Worm (Caenorhabditis elegans) whole organism, late embryonic: Measurements from ENCODE around the gene F26D2.14.

Source experiments
- ama-1 ChIP-seq: fragments of 150-350 bp; optimal IDR thresholded peaks from 2 replicates; lab custom pipeline; 2014
- ceh-19 ChIP-seq: fragments of 200-800 bp; sonication (Bioruptor generic); optimal IDR thresholded peaks from 2 replicates; lab custom pipeline; 2018; ENCODE audit warnings: mild to moderate bottlenecking, missing genetic modification characterization, missing compliant biosample characterization
- ceh-30 ChIP-seq: fragments of 150-350 bp; optimal IDR thresholded peaks from 2 replicates; lab custom pipeline; 2014; ENCODE audit warnings: missing biosample characterization, missing genetic modification characterization
- ceh-48 ChIP-seq: sonication (generic microtip); optimal IDR thresholded peaks from 2 replicates; lab custom pipeline; 2016; ENCODE audit warnings: missing genetic modification characterization, inconsistent platforms, missing compliant biosample characterization
- dve-1 ChIP-seq: sonication (generic microtip); optimal IDR thresholded peaks from 2 replicates; lab custom pipeline; 2017; ENCODE audit warnings: antibody characterized with exemption, mild to moderate bottlenecking, missing genetic modification characterization, missing compliant biosample characterization
- fkh-10 ChIP-seq: fragments of 150-350 bp; optimal IDR thresholded peaks from 2 replicates; lab custom pipeline; 2014; ENCODE audit warnings: missing biosample characterization, missing genetic modification reagents, missing genetic modification characterization
- hlh-15 ChIP-seq: sonication (generic microtip); optimal IDR thresholded peaks from 2 replicates; lab custom pipeline; 2016; ENCODE audit warnings: missing genetic modification characterization, missing compliant biosample characterization
- hlh-30 ChIP-seq: sonication (generic microtip); optimal IDR thresholded peaks from 2 replicates; lab custom pipeline; 2017; ENCODE audit warnings: antibody characterized with exemption, missing genetic modification characterization, missing compliant biosample characterization; ENCODE audit not compliant: insufficient read depth
- mec-3 ChIP-seq: sonication (generic microtip); optimal IDR thresholded peaks from 2 replicates; lab custom pipeline; 2016; ENCODE audit warnings: borderline replicate concordance, missing genetic modification characterization, missing compliant biosample characterization
- nhr-11 ChIP-seq: fragments of 150-350 bp; optimal IDR thresholded peaks from 2 replicates; lab custom pipeline; 2014; ENCODE audit warnings: missing biosample characterization, missing genetic modification characterization
- pros-1 ChIP-seq: fragments of 150-350 bp; optimal IDR thresholded peaks from 2 replicates; lab custom pipeline; 2014; ENCODE audit warnings: missing biosample characterization, missing genetic modification reagents, missing genetic modification characterization
- sox-4 ChIP-seq: sonication (generic microtip); optimal IDR thresholded peaks from 2 replicates; lab custom pipeline; 2017; ENCODE audit warnings: mild to moderate bottlenecking, missing genetic modification characterization, inconsistent platforms, missing compliant biosample characterization
- tbx-2 ChIP-seq: sonication (generic microtip); optimal IDR thresholded peaks from 2 replicates; lab custom pipeline; 2016; ENCODE audit warnings: missing genetic modification characterization, missing compliant biosample characterization
- ttx-3 ChIP-seq: sonication (generic microtip); optimal IDR thresholded peaks from 2 replicates; lab custom pipeline; 2016; ENCODE audit warnings: missing genetic modification reagents, missing genetic modification characterization, missing compliant biosample characterization

- TF ChIP-seq sox-4 (no peak), ama-1 (lab: Kevin White, UChicago) (no peak), fkh-10 (no peak), pros-1 (no peak), ttx-3 (no peak), tbx-2 (tag; lab: Kevin White, UChicago) (no peak), dve-1 (tag; lab: Kevin White, UChicago) (no peak), hlh-30 (no peak), hlh-15 (tag; lab: Kevin White, UChicago) (no peak), ceh-48 (tag; lab: Kevin White, UChicago) (no peak), mec-3 (no peak), ceh-30 (tag; lab: Kevin White, UChicago) (no peak), nhr-11 (tag; lab: Kevin White, UChicago) (no peak), ceh-19 (no peak)
Observed at ce11 chrV:16447735-16448134, 12.1 kb downstream of the F26D2.14 start, which contains the start of gene T08G3.13.
